Worm (Caenorhabditis elegans) whole organism, young adult: ENCODE data around the gene F01D5.8.

ENCODE experiments used
- B0019.2 ChIP-seq: fragments of 200-800 bp; sonication (Bioruptor generic); conservative IDR thresholded peaks from 2 replicates; pipeline ENCODE4 v1.3.6; 2022; ENCODE audit warnings: missing genetic modification reagents, missing genetic modification characterization, missing compliant biosample characterization
- B0336.3 ChIP-seq: fragments of 200-800 bp; sonication (Bioruptor generic); IDR thresholded peaks from 2 replicates; pipeline ENCODE4 v1.3.6; 2022; ENCODE audit warnings: missing genetic modification characterization, missing compliant biosample characterization
- C06A6.2 ChIP-seq: fragments of 200-800 bp; sonication (Bioruptor generic); conservative IDR thresholded peaks from 2 replicates; pipeline ENCODE4 v1.3.6; 2022; ENCODE audit warnings: missing genetic modification characterization, missing compliant biosample characterization
- C17E4.6 ChIP-seq: fragments of 200-800 bp; sonication (Bioruptor generic); IDR thresholded peaks from 2 replicates; pipeline ENCODE4 v1.3.6; 2022; ENCODE audit warnings: missing genetic modification reagents, missing genetic modification characterization, missing compliant biosample characterization
- F22D6.2 ChIP-seq: sonication (generic microtip); optimal IDR thresholded peaks from 2 replicates; lab custom pipeline; 2016; ENCODE audit warnings: mild to moderate bottlenecking, missing genetic modification characterization, missing compliant biosample characterization
- F39B2.1 ChIP-seq: fragments of 200-800 bp; sonication (Bioruptor generic); IDR thresholded peaks from 2 replicates; pipeline ENCODE4 v1.3.6; 2022; ENCODE audit warnings: missing genetic modification reagents, missing genetic modification characterization, missing compliant biosample characterization
- F55B11.4 ChIP-seq: sonication (generic microtip); optimal IDR thresholded peaks from 2 replicates; lab custom pipeline; 2016; ENCODE audit warnings: missing compliant biosample characterization, missing genetic modification characterization, borderline replicate concordance; ENCODE audit not compliant: insufficient read depth
- F57A8.1 ChIP-seq: fragments of 200-800 bp; sonication (Bioruptor generic); optimal IDR thresholded peaks from 2 replicates; lab custom pipeline; 2018; ENCODE audit warnings: mild to moderate bottlenecking, missing genetic modification characterization, moderate library complexity, missing compliant biosample characterization
- Y53F4B.3 ChIP-seq: fragments of 200-800 bp; sonication (Bioruptor generic); IDR thresholded peaks from 2 replicates; pipeline ENCODE4 v1.3.6; 2022; ENCODE audit warnings: missing genetic modification reagents, missing genetic modification characterization, missing compliant biosample characterization
- Y95B8A.8 ChIP-seq: fragments of 200-800 bp; sonication (Bioruptor generic); IDR thresholded peaks from 2 replicates; pipeline ENCODE4 v1.3.6; 2022; ENCODE audit warnings: missing genetic modification reagents, missing genetic modification characterization, missing compliant biosample characterization
- ZK185.1 ChIP-seq: sonication (generic microtip); optimal IDR thresholded peaks from 2 replicates; lab custom pipeline; 2016; ENCODE audit warnings: mild to moderate bottlenecking, missing genetic modification characterization, missing compliant biosample characterization; ENCODE audit not compliant: poor library complexity, severe bottlenecking
- akir-1 ChIP-seq: fragments of 200-800 bp; sonication (Bioruptor generic); optimal IDR thresholded peaks from 2 replicates; lab custom pipeline; 2018; ENCODE audit warnings: mild to moderate bottlenecking, missing genetic modification characterization, moderate library complexity, missing compliant biosample characterization
- aptf-2 ChIP-seq: fragments of 200-800 bp; sonication (Bioruptor generic); conservative IDR thresholded peaks from 2 replicates; pipeline ENCODE4 v1.3.6; 2022; ENCODE audit warnings: missing genetic modification reagents, missing genetic modification characterization, missing compliant biosample characterization
- aptf-3 ChIP-seq: fragments of 200-800 bp; sonication (Bioruptor generic); IDR thresholded peaks from 2 replicates; pipeline ENCODE4 v1.3.6; 2022; ENCODE audit warnings: missing genetic modification characterization, missing compliant biosample characterization
- atf-7 ChIP-seq: sonication (generic microtip); optimal IDR thresholded peaks from 2 replicates; lab custom pipeline; 2017; ENCODE audit warnings: mild to moderate bottlenecking, missing genetic modification characterization, missing compliant biosample characterization
- attf-3 ChIP-seq: fragments of 200-800 bp; sonication (Bioruptor generic); conservative IDR thresholded peaks from 2 replicates; pipeline ENCODE4 v1.3.6; 2022; ENCODE audit warnings: missing genetic modification reagents, missing genetic modification characterization, missing compliant biosample characterization
- attf-6 ChIP-seq: fragments of 200-800 bp; sonication (Bioruptor generic); IDR thresholded peaks from 2 replicates; pipeline ENCODE4 v1.3.6; 2022; ENCODE audit warnings: missing genetic modification reagents, missing genetic modification characterization, missing compliant biosample characterization
- ceh-100 ChIP-seq: fragments of 200-800 bp; sonication (Bioruptor generic); IDR thresholded peaks from 2 replicates; pipeline ENCODE4 v1.3.6; 2022; ENCODE audit warnings: missing genetic modification reagents, missing genetic modification characterization, missing compliant biosample characterization
- ceh-27 ChIP-seq: fragments of 200-800 bp; sonication (Bioruptor generic); optimal IDR thresholded peaks from 2 replicates; lab custom pipeline; 2018; ENCODE audit warnings: mild to moderate bottlenecking, missing genetic modification characterization, moderate library complexity, missing compliant biosample characterization
- ceh-40 ChIP-seq: fragments of 200-800 bp; sonication (Bioruptor generic); IDR thresholded peaks from 2 replicates; pipeline ENCODE4 v1.3.6; 2022; ENCODE audit warnings: missing genetic modification characterization, missing compliant biosample characterization
- ceh-79 ChIP-seq: sonication (generic microtip); optimal IDR thresholded peaks from 2 replicates; lab custom pipeline; 2017; ENCODE audit warnings: mild to moderate bottlenecking, missing genetic modification characterization, missing compliant biosample characterization
- ceh-91 ChIP-seq: fragments of 200-800 bp; sonication (Bioruptor generic); IDR thresholded peaks from 2 replicates; pipeline ENCODE4 v1.3.6; 2022; ENCODE audit warnings: missing genetic modification reagents, missing genetic modification characterization, missing compliant biosample characterization
- efl-1 ChIP-seq: fragments of 150-350 bp; optimal IDR thresholded peaks from 2 replicates; lab custom pipeline; 2014; ENCODE audit warnings: missing biosample characterization, missing genetic modification reagents, missing genetic modification characterization
- egl-18 ChIP-seq: fragments of 200-800 bp; sonication (Bioruptor generic); IDR thresholded peaks from 2 replicates; pipeline ENCODE4 v1.3.6; 2022; ENCODE audit warnings: missing genetic modification reagents, missing genetic modification characterization, missing compliant biosample characterization
- gei-17 ChIP-seq: fragments of 200-800 bp; sonication (Bioruptor generic); optimal IDR thresholded peaks from 2 replicates; lab custom pipeline; 2018; ENCODE audit warnings: mild to moderate bottlenecking, missing genetic modification characterization, missing compliant biosample characterization
- him-1 ChIP-seq: sonication (generic microtip); optimal IDR thresholded peaks from 2 replicates; lab custom pipeline; 2016; ENCODE audit warnings: missing genotype, missing genetic modification reagents, missing genetic modification characterization, missing compliant biosample characterization
- hlh-26 ChIP-seq: fragments of 200-800 bp; sonication (Bioruptor generic); conservative IDR thresholded peaks from 2 replicates; pipeline ENCODE4 v1.3.6; 2022; ENCODE audit warnings: missing genetic modification reagents, missing genetic modification characterization, missing compliant biosample characterization
- hmg-1.2 ChIP-seq: fragments of 200-800 bp; sonication (Bioruptor generic); IDR thresholded peaks from 2 replicates; pipeline ENCODE4 v1.3.6; 2022; ENCODE audit warnings: missing genetic modification reagents, missing genetic modification characterization, missing compliant biosample characterization
- let-526 ChIP-seq: fragments of 200-800 bp; sonication (Bioruptor generic); IDR thresholded peaks from 2 replicates; pipeline ENCODE4 v1.3.6; 2022; ENCODE audit warnings: missing genetic modification reagents, missing genetic modification characterization, missing compliant biosample characterization
- lin-35 ChIP-seq, 3 experiments: fragments of 150-350 bp in 2 of 3; sonication (generic microtip) in 1 of 3; optimal IDR thresholded peaks; 2 replicates each; lab custom pipeline; 2014 to 2018; ENCODE audit warnings: missing biosample characterization in 3 of 3, missing genetic modification characterization in 3 of 3, missing genetic modification reagents in 3 of 3
- lin-40 ChIP-seq: sonication (generic microtip); optimal IDR thresholded peaks from 2 replicates; lab custom pipeline; 2016; ENCODE audit warnings: missing genetic modification characterization, mild to moderate bottlenecking, missing compliant biosample characterization, missing genotype, missing genetic modification reagents
- lin-54 ChIP-seq: fragments of 200-800 bp; sonication (Bioruptor generic); optimal IDR thresholded peaks from 2 replicates; lab custom pipeline; 2018; ENCODE audit warnings: mild to moderate bottlenecking, missing genetic modification characterization, missing compliant biosample characterization
- lsl-1 ChIP-seq: fragments of 200-800 bp; sonication (Bioruptor generic); optimal IDR thresholded peaks from 2 replicates; lab custom pipeline; 2018; ENCODE audit warnings: mild to moderate bottlenecking, missing genetic modification characterization, moderate library complexity, missing compliant biosample characterization
- madf-10 ChIP-seq: sonication (generic microtip); optimal IDR thresholded peaks from 2 replicates; lab custom pipeline; 2016; ENCODE audit warnings: mild to moderate bottlenecking, missing genetic modification characterization, missing compliant biosample characterization
- madf-3 ChIP-seq: fragments of 200-800 bp; sonication (Bioruptor generic); IDR thresholded peaks from 2 replicates; pipeline ENCODE4 v1.3.6; 2022; ENCODE audit warnings: missing genetic modification reagents, missing genetic modification characterization, missing compliant biosample characterization
- madf-8 ChIP-seq: fragments of 200-800 bp; sonication (Bioruptor generic); conservative IDR thresholded peaks from 2 replicates; pipeline ENCODE4 v1.3.6; 2022; ENCODE audit warnings: missing genetic modification reagents, missing genetic modification characterization, missing compliant biosample characterization
- mel-28 ChIP-seq: sonication (generic microtip); optimal IDR thresholded peaks from 2 replicates; lab custom pipeline; 2016; ENCODE audit warnings: borderline replicate concordance, mild to moderate bottlenecking, missing genetic modification characterization, missing compliant biosample characterization
- nhr-179 ChIP-seq: sonication (generic microtip); optimal IDR thresholded peaks from 2 replicates; lab custom pipeline; 2016; ENCODE audit warnings: mild to moderate bottlenecking, missing genetic modification characterization, missing compliant biosample characterization
- nhr-90 ChIP-seq: sonication (generic microtip); optimal IDR thresholded peaks from 2 replicates; lab custom pipeline; 2016; ENCODE audit warnings: missing genotype, mild to moderate bottlenecking, missing genetic modification characterization, missing compliant biosample characterization
- rec-8 ChIP-seq, 2 experiments: sonication (generic microtip); optimal IDR thresholded peaks; 2 replicates each; lab custom pipeline; 2016; ENCODE audit warnings: mild to moderate bottlenecking in 2 of 2, missing genetic modification characterization in 2 of 2, missing genetic modification reagents in 2 of 2, missing genotype in 2 of 2, missing biosample characterization in 1 of 2, missing compliant biosample characterization in 1 of 2, moderate library complexity in 1 of 2
- rpc-1 ChIP-seq, 2 experiments: fragments of 150-350 bp in 1 of 2; sonication (generic microtip) in 1 of 2; optimal IDR thresholded peaks; 2 replicates each; lab custom pipeline; 2014 to 2018; ENCODE audit warnings: missing biosample characterization in 1 of 2, missing genetic modification characterization in 1 of 2, missing genetic modification reagents in 1 of 2, missing genotype in 1 of 2
- snpc-1.1 ChIP-seq: sonication (generic microtip); optimal IDR thresholded peaks from 2 replicates; lab custom pipeline; 2017; ENCODE audit warnings: missing genetic modification characterization, mild to moderate bottlenecking, missing compliant biosample characterization, antibody characterized with exemption, moderate library complexity, missing genotype, missing genetic modification reagents; ENCODE audit not compliant: insufficient read depth
- tbx-9 ChIP-seq: sonication (generic microtip); optimal IDR thresholded peaks from 2 replicates; lab custom pipeline; 2016; ENCODE audit warnings: borderline replicate concordance, missing genetic modification characterization, inconsistent platforms, missing compliant biosample characterization
- zim-3 ChIP-seq: sonication (generic microtip); optimal IDR thresholded peaks from 2 replicates; lab custom pipeline; 2017; ENCODE audit warnings: mild to moderate bottlenecking, missing genetic modification characterization, moderate library complexity, missing compliant biosample characterization
- ztf-22 ChIP-seq: fragments of 200-800 bp; sonication (Bioruptor generic); optimal IDR thresholded peaks from 2 replicates; lab custom pipeline; 2018; ENCODE audit warnings: mild to moderate bottlenecking, missing genetic modification characterization, moderate library complexity, missing compliant biosample characterization
- ztf-26 ChIP-seq: sonication (generic microtip); optimal IDR thresholded peaks from 2 replicates; lab custom pipeline; 2017; ENCODE audit warnings: missing genetic modification characterization, missing compliant biosample characterization
- ztf-3 ChIP-seq: fragments of 200-800 bp; sonication (Bioruptor generic); optimal IDR thresholded peaks from 2 replicates; lab custom pipeline; 2018; ENCODE audit warnings: mild to moderate bottlenecking, missing genetic modification characterization, missing compliant biosample characterization

Gene F01D5.8

ce11 chrII:14018192-14018591, 7.7 kb downstream of the F01D5.8 start:
- TF ChIP-seq F22D6.2 (tag; lab: Kevin White, UChicago) (peak; percentile 54), egl-18 (GFP tag; lab: Robert Waterston, UW) (no peak), ztf-22 (GFP tag; lab: Kevin White, UChicago) (no peak), C06A6.2 (GFP tag; lab: Robert Waterston, UW) (0 out of 2 replicates have a peak, but pooled peaks have one; percentile 27), nhr-90 (tag; lab: Kevin White, UChicago) (no peak), F55B11.4 (no peak), tbx-9 (tag; lab: Kevin White, UChicago) (peak; percentile 14), lin-40 (peak; percentile 89), lsl-1 (peak; percentile 80), Y53F4B.3 (GFP tag; lab: Robert Waterston, UW) (peak; percentile 34; the same call in 1 of the 2 replicates), gei-17 (GFP tag; lab: Kevin White, UChicago) (peak; percentile 81), hmg-1.2 (peak; percentile 100), attf-3 (GFP tag; lab: Robert Waterston, UW) (no peak), B0336.3 (GFP tag; lab: Robert Waterston, UW) (peak; percentile 93), hlh-26 (GFP tag; lab: Robert Waterston, UW) (no peak), let-526 (GFP tag; lab: Robert Waterston, UW) (no peak), nhr-179 (tag; lab: Kevin White, UChicago) (peak; percentile 73), aptf-3 (GFP tag; lab: Robert Waterston, UW) (no peak), ceh-27 (peak; percentile 39), lin-54 (GFP tag; lab: Kevin White, UChicago) (peak; percentile 85), rec-8 (tag; optimal IDR thresholded peaks at IDR 0.05; lab: Kevin White, UChicago) (peak; percentile 6 to 28), ztf-26 (tag; lab: Kevin White, UChicago) (peak; percentile 81), madf-10 (tag; lab: Kevin White, UChicago) (peak; percentile 48), akir-1 (GFP tag; lab: Kevin White, UChicago) (peak; percentile 52), efl-1 (peak; percentile 44), zim-3 (tag; lab: Kevin White, UChicago) (peak; percentile 41), lin-35 (GFP tag; optimal IDR thresholded peaks at IDR 0.05; lab: Kevin White, UChicago) (peak in 2 of 3 experiments; percentile 18 to 75), madf-3 (GFP tag; lab: Robert Waterston, UW) (peak; percentile 37; the same call in 1 of the 2 replicates), ceh-100 (peak; percentile 80), ceh-91 (GFP tag; lab: Robert Waterston, UW) (0 out of 2 replicates have a peak, but pooled peaks have one; percentile 25), him-1 (peak; percentile 97), ceh-79 (tag; lab: Kevin White, UChicago) (no peak), B0019.2 (GFP tag; lab: Robert Waterston, UW) (no peak), C17E4.6 (peak; percentile 74; the same call in 1 of the 2 replicates), attf-6 (GFP tag; lab: Robert Waterston, UW) (peak; percentile 96), rpc-1 (optimal IDR thresholded peaks at IDR 0.05; lab: Kevin White, UChicago) (no peak), rpc-1 (tag; optimal IDR thresholded peaks at IDR 0.05; lab: Kevin White, UChicago) (peak; percentile 10), ceh-40 (GFP tag; lab: Robert Waterston, UW) (no peak), Y95B8A.8 (peak; percentile 10; the same call in 1 of the 2 replicates), aptf-2 (GFP tag; lab: Robert Waterston, UW) (no peak), mel-28 (no peak), atf-7 (tag; lab: Kevin White, UChicago) (peak; percentile 78), madf-8 (GFP tag; lab: Robert Waterston, UW) (peak; percentile 63), snpc-1.1 (tag; lab: Kevin White, UChicago) (peak; percentile 99), F57A8.1 (GFP tag; lab: Kevin White, UChicago) (no peak), ztf-3 (peak; percentile 43), ZK185.1 (tag; lab: Kevin White, UChicago) (peak; percentile 39), F39B2.1 (no peak)
